Fruit fly (Drosophila melanogaster) whole organism, prepupa: ENCODE data around the gene Mcm7.

Source experiments
- CG10669 ChIP-seq: fragments of 200-800 bp; sonication (Bioruptor generic); optimal IDR thresholded peaks from 3 replicates; lab custom pipeline; 2018; ENCODE audit warnings: missing biosample characterization, mild to moderate bottlenecking, missing genetic modification characterization, moderate library complexity
- CG11294 ChIP-seq: fragments of 200-800 bp; sonication (Bioruptor generic); IDR thresholded peaks from 2 replicates; pipeline ENCODE4 v1.3.6; 2022; ENCODE audit warnings: missing biosample characterization, missing genetic modification characterization
- CG11902 ChIP-seq: fragments of 200-800 bp; sonication (Bioruptor generic); optimal IDR thresholded peaks from 3 replicates; lab custom pipeline; 2016; ENCODE audit warnings: missing biosample characterization, missing genetic modification characterization
- CG15336 ChIP-seq: fragments of 200-800 bp; sonication (Bioruptor generic); IDR thresholded peaks from 2 replicates; pipeline ENCODE4 v1.3.6; 2022; ENCODE audit warnings: missing biosample characterization, missing genetic modification characterization
- CG16779 ChIP-seq: fragments of 200-800 bp; sonication (Bioruptor generic); optimal IDR thresholded peaks from 3 replicates; lab custom pipeline; 2017; ENCODE audit warnings: missing biosample characterization, mild to moderate bottlenecking, missing genetic modification characterization
- CG31627 ChIP-seq: fragments of 200-800 bp; sonication (Bioruptor generic); optimal IDR thresholded peaks from 3 replicates; lab custom pipeline; 2016; ENCODE audit warnings: missing biosample characterization, missing genetic modification characterization
- CG32006 ChIP-seq: fragments of 200-800 bp; sonication (Bioruptor generic); optimal IDR thresholded peaks from 3 replicates; lab custom pipeline; 2017; ENCODE audit warnings: missing biosample characterization, mild to moderate bottlenecking, missing genetic modification characterization
- CG34406 ChIP-seq: fragments of 200-800 bp; sonication (Bioruptor generic); optimal IDR thresholded peaks from 3 replicates; lab custom pipeline; 2016; ENCODE audit warnings: missing biosample characterization, missing genetic modification characterization
- CG3919 ChIP-seq: fragments of 200-800 bp; sonication (Bioruptor generic); optimal IDR thresholded peaks from 3 replicates; lab custom pipeline; 2016; ENCODE audit warnings: missing biosample characterization, missing genetic modification characterization
- CG4318 ChIP-seq: fragments of 200-800 bp; sonication (Bioruptor generic); optimal IDR thresholded peaks from 3 replicates; lab custom pipeline; 2017; ENCODE audit warnings: missing biosample characterization, mild to moderate bottlenecking, missing genetic modification characterization
- CG6163 ChIP-seq: fragments of 200-800 bp; sonication (Bioruptor generic); IDR thresholded peaks from 3 replicates; pipeline ENCODE4 v1.3.6; 2022; ENCODE audit warnings: missing biosample characterization, missing genetic modification characterization
- CG6792 ChIP-seq: fragments of 200-800 bp; sonication (Bioruptor generic); optimal IDR thresholded peaks from 3 replicates; lab custom pipeline; 2016; ENCODE audit warnings: missing biosample characterization, missing genetic modification characterization
- CG6854 ChIP-seq: fragments of 200-800 bp; sonication (Bioruptor generic); optimal IDR thresholded peaks from 2 replicates; lab custom pipeline; 2017; ENCODE audit warnings: missing biosample characterization, mild to moderate bottlenecking, missing genetic modification characterization
- CG7368 ChIP-seq: fragments of 200-800 bp; sonication (Bioruptor generic); optimal IDR thresholded peaks from 3 replicates; lab custom pipeline; 2016; ENCODE audit warnings: missing biosample characterization, missing genetic modification characterization
- CG8319 ChIP-seq: fragments of 200-800 bp; sonication (Bioruptor generic); optimal IDR thresholded peaks from 3 replicates; lab custom pipeline; 2016; ENCODE audit warnings: missing biosample characterization, missing genetic modification characterization
- CG8632 ChIP-seq: fragments of 200-800 bp; sonication (Bioruptor generic); optimal IDR thresholded peaks from 3 replicates; lab custom pipeline; 2016; ENCODE audit warnings: missing biosample characterization, missing genetic modification characterization
- CG9139 ChIP-seq: fragments of 200-800 bp; sonication (Bioruptor generic); optimal IDR thresholded peaks from 3 replicates; lab custom pipeline; 2017; ENCODE audit warnings: missing biosample characterization, mild to moderate bottlenecking, missing genetic modification characterization
- Eip75B ChIP-seq: fragments of 200-800 bp; sonication (Bioruptor generic); optimal IDR thresholded peaks from 3 replicates; lab custom pipeline; 2016; ENCODE audit warnings: missing biosample characterization, missing genetic modification characterization
- Eip78C ChIP-seq: fragments of 200-800 bp; sonication (Bioruptor generic); peaks from one replicate; lab custom pipeline; 2016; ENCODE audit warnings: missing biosample characterization, missing genetic modification characterization
- Eip93F ChIP-seq: fragments of 200-800 bp; sonication (Bioruptor generic); optimal IDR thresholded peaks from 2 replicates; lab custom pipeline; 2016; ENCODE audit warnings: missing biosample characterization, mild to moderate bottlenecking, missing genetic modification characterization
- Ets21C ChIP-seq: fragments of 200-800 bp; sonication (Bioruptor generic); optimal IDR thresholded peaks from 3 replicates; lab custom pipeline; 2016; ENCODE audit warnings: missing biosample characterization, missing genetic modification characterization
- Ets96B ChIP-seq: fragments of 200-800 bp; optimal IDR thresholded peaks from 2 replicates; lab custom pipeline; 2019; ENCODE audit warnings: missing biosample characterization, mild to moderate bottlenecking, missing genetic modification characterization, moderate library complexity
- Gug ChIP-seq: fragments of 200-800 bp; sonication (Bioruptor generic); IDR thresholded peaks from 2 replicates; pipeline ENCODE4 v1.3.6; 2022; ENCODE audit warnings: missing biosample characterization, missing genetic modification characterization
- Hr38 ChIP-seq: sonication (Bioruptor generic); optimal IDR thresholded peaks from 2 replicates; lab custom pipeline; 2016; ENCODE audit warnings: missing biosample characterization, missing genetic modification characterization
- Hr39 ChIP-seq: fragments of 200-800 bp; sonication (Bioruptor generic); optimal IDR thresholded peaks from 2 replicates; lab custom pipeline; 2016; ENCODE audit warnings: missing biosample characterization, missing genetic modification characterization
- Hr4 ChIP-seq: fragments of 200-800 bp; sonication (Bioruptor generic); optimal IDR thresholded peaks from 3 replicates; lab custom pipeline; 2016; ENCODE audit warnings: missing biosample characterization, missing genetic modification characterization
- Lpt ChIP-seq: fragments of 200-800 bp; sonication (Bioruptor generic); optimal IDR thresholded peaks from 3 replicates; lab custom pipeline; 2016; ENCODE audit warnings: missing biosample characterization, missing genetic modification characterization
- Met ChIP-seq: fragments of 200-800 bp; sonication (Bioruptor generic); optimal IDR thresholded peaks from 3 replicates; lab custom pipeline; 2016; ENCODE audit warnings: missing biosample characterization, missing genetic modification characterization
- OdsH ChIP-seq: fragments of 200-800 bp; sonication (Bioruptor generic); optimal IDR thresholded peaks from 3 replicates; lab custom pipeline; 2016; ENCODE audit warnings: missing biosample characterization, missing genetic modification characterization
- Smox ChIP-seq: fragments of 200-800 bp; sonication (Bioruptor generic); optimal IDR thresholded peaks from 3 replicates; lab custom pipeline; 2016; ENCODE audit warnings: missing biosample characterization, missing genetic modification characterization
- Sox15 ChIP-seq: fragments of 200-800 bp; sonication (Bioruptor generic); optimal IDR thresholded peaks from 3 replicates; lab custom pipeline; 2016; ENCODE audit warnings: missing biosample characterization, missing genetic modification characterization
- achi ChIP-seq: fragments of 200-800 bp; sonication (Bioruptor generic); optimal IDR thresholded peaks from 3 replicates; lab custom pipeline; 2016; ENCODE audit warnings: missing biosample characterization, missing genetic modification characterization
- cyc ChIP-seq: fragments of 200-800 bp; sonication (Bioruptor generic); optimal IDR thresholded peaks from 3 replicates; lab custom pipeline; 2016; ENCODE audit warnings: missing biosample characterization, missing genetic modification characterization
- dac ChIP-seq: fragments of 200-800 bp; sonication (Bioruptor generic); optimal IDR thresholded peaks from 2 replicates; lab custom pipeline; 2017; ENCODE audit warnings: missing biosample characterization, mild to moderate bottlenecking, missing genetic modification characterization
- dsx ChIP-seq: fragments of 200-800 bp; optimal IDR thresholded peaks from 3 replicates; lab custom pipeline; 2019; ENCODE audit warnings: missing biosample characterization, mild to moderate bottlenecking, missing genetic modification characterization, moderate library complexity; ENCODE audit not compliant: poor library complexity, severe bottlenecking
- eg ChIP-seq: fragments of 200-800 bp; sonication (Bioruptor generic); IDR thresholded peaks from 3 replicates; pipeline ENCODE4 v1.3.6; 2022; ENCODE audit warnings: missing biosample characterization, missing genetic modification characterization
- esn ChIP-seq: fragments of 200-800 bp; sonication (Bioruptor generic); optimal IDR thresholded peaks from 2 replicates; lab custom pipeline; 2016; ENCODE audit warnings: missing biosample characterization, mild to moderate bottlenecking, missing genetic modification characterization, moderate library complexity
- fd59A ChIP-seq: fragments of 200-800 bp; sonication (Bioruptor generic); optimal IDR thresholded peaks from 2 replicates; lab custom pipeline; 2017; ENCODE audit warnings: missing biosample characterization, mild to moderate bottlenecking, missing genetic modification characterization, missing genetic modification reagents
- fd85E ChIP-seq: fragments of 200-800 bp; sonication (Bioruptor generic); optimal IDR thresholded peaks from 3 replicates; lab custom pipeline; 2016; ENCODE audit warnings: missing biosample characterization, missing genetic modification characterization
- lz ChIP-seq: fragments of 200-800 bp; sonication (Bioruptor generic); optimal IDR thresholded peaks from 3 replicates; lab custom pipeline; 2016; ENCODE audit warnings: missing biosample characterization, missing genetic modification characterization
- net ChIP-seq: fragments of 200-800 bp; sonication (Bioruptor generic); optimal IDR thresholded peaks from 3 replicates; lab custom pipeline; 2016; ENCODE audit warnings: missing biosample characterization, missing genetic modification characterization
- pdm3 ChIP-seq: fragments of 200-800 bp; sonication (Bioruptor generic); optimal IDR thresholded peaks from 3 replicates; lab custom pipeline; 2016; ENCODE audit warnings: missing biosample characterization, missing genetic modification characterization
- salr ChIP-seq, 2 experiments: fragments of 200-800 bp; sonication (Bioruptor generic); optimal IDR thresholded peaks; 3 replicates each; lab custom pipeline; 2016 to 2018; ENCODE audit warnings: missing biosample characterization in 2 of 2, missing genetic modification characterization in 2 of 2, mild to moderate bottlenecking in 1 of 2
- spab ChIP-seq: fragments of 200-800 bp; sonication (Bioruptor generic); optimal IDR thresholded peaks from 2 replicates; lab custom pipeline; 2017; ENCODE audit warnings: missing biosample characterization, mild to moderate bottlenecking, missing genetic modification characterization, missing genetic modification reagents
- ss ChIP-seq, 2 experiments: fragments of 200-800 bp; sonication (Bioruptor generic); optimal IDR thresholded peaks; 2 replicates in 1 of 2; 3 replicates in 1 of 2; lab custom pipeline; 2017 to 2018; ENCODE audit warnings: mild to moderate bottlenecking in 2 of 2, missing biosample characterization in 2 of 2, missing genetic modification characterization in 2 of 2, moderate library complexity in 1 of 2
- svp ChIP-seq: fragments of 200-800 bp; sonication (Bioruptor generic); peaks from one replicate; lab custom pipeline; 2016; ENCODE audit warnings: missing biosample characterization, missing genetic modification characterization
- vri ChIP-seq: fragments of 200-800 bp; sonication (Bioruptor generic); optimal IDR thresholded peaks from 3 replicates; lab custom pipeline; 2016; ENCODE audit warnings: missing biosample characterization, mild to moderate bottlenecking, missing genetic modification characterization

Gene Mcm7

dm6 chr3L:8920710-8921109 lies 29.3 kb downstream of the Mcm7 start (continued):
- TF ChIP-seq esn (GFP tag; lab: Kevin White, UChicago) (peak; percentile 35), Eip93F (GFP tag; lab: Kevin White, UChicago) (no peak), Hr39 (GFP tag; lab: Kevin White, UChicago) (peak; percentile 30), Gug (GFP tag; lab: Robert Waterston, UW) (peak; percentile 79), Ets21C (no peak), Eip75B (peak; percentile 70), CG32006 (GFP tag; lab: Kevin White, UChicago) (peak; percentile 92), CG11294 (GFP tag; lab: Robert Waterston, UW) (peak; percentile 71; the same call in 1 of the 2 replicates), CG11902 (GFP tag; lab: Kevin White, UChicago) (peak; percentile 2), Smox (no peak), Sox15 (GFP tag; lab: Kevin White, UChicago) (peak; percentile 37), fd85E (no peak), CG8632 (GFP tag; lab: Kevin White, UChicago) (peak; percentile 44), net (GFP tag; lab: Kevin White, UChicago) (peak; percentile 77), CG6792 (GFP tag; lab: Kevin White, UChicago) (peak; percentile 36), fd59A (GFP tag; lab: Kevin White, UChicago) (peak; percentile 31), CG16779 (tag; lab: Kevin White, UChicago) (peak; percentile 55), vri (GFP tag; lab: Kevin White, UChicago) (no peak), CG4318 (peak; percentile 72), CG8319 (no peak), Hr4 (GFP tag; lab: Kevin White, UChicago) (peak; percentile 95), Hr38 (GFP tag; lab: Kevin White, UChicago) (peak; percentile 53), CG7368 (peak; percentile 47), dac (GFP tag; lab: Kevin White, UChicago) (peak; percentile 80), achi (GFP tag; lab: Kevin White, UChicago) (peak; percentile 76)

DNA sequence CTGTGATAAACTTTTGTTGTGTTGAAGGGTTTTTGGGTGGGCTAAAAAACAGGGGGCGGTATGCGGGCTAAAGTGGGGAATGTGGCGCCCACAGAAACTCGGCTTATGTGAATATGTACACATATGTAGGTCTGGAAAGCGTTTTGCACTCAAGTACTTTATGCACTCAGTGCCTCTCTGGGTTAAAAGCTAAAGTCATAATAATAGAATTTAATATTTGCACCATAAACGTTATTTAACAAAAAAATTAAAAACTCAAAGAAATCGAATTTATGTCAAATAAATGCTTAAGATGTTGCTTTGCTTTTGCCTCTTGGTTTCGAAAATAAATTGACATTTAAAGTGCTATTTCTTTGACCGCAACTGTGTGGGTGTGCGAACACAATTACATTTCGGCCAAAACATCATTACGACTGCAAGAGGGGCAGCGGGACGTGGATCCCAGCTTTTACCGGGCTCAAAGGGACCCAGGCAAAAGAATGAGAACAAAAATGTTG lies 33.1 kb downstream of the Mcm7 start:
- peak; percentile 27 for TF ChIP-seq OdsH (GFP tag; lab: Kevin White, UChicago)
- no peak for TF ChIP-seq svp (GFP tag; lab: Kevin White, UChicago)
- no peak for TF ChIP-seq fd85E
- TF ChIP-seq pdm3 = peak; percentile 25
- peak; percentile 28 for TF ChIP-seq Smox
- TF ChIP-seq dac (GFP tag; lab: Kevin White, UChicago) = no peak
- TF ChIP-seq CG6163 (GFP tag; lab: Robert Waterston, UW) = peak; percentile 61; the same call in 1 of the 3 replicates
- TF ChIP-seq net (GFP tag; lab: Kevin White, UChicago) = no peak
- TF ChIP-seq salr (GFP tag; optimal IDR thresholded peaks at IDR 0.05; lab: Kevin White, UChicago) = no peak
- peak; percentile 21 for TF ChIP-seq Hr4 (GFP tag; lab: Kevin White, UChicago)
- no peak for TF ChIP-seq CG8319
- TF ChIP-seq Gug (GFP tag; lab: Robert Waterston, UW) = peak; percentile 17; the same call in 1 of the 2 replicates
- no peak for TF ChIP-seq dsx (GFP tag; lab: Kevin White, UChicago)
- no peak for TF ChIP-seq CG11902 (GFP tag; lab: Kevin White, UChicago)
- TF ChIP-seq CG10669 (GFP tag; lab: Kevin White, UChicago) = peak; percentile 6
- no peak for TF ChIP-seq CG34406
- TF ChIP-seq CG31627 (GFP tag; lab: Kevin White, UChicago) = peak; percentile 8
- no peak for TF ChIP-seq fd59A (GFP tag; lab: Kevin White, UChicago)
- peak; percentile 13 for TF ChIP-seq lz (GFP tag; lab: Kevin White, UChicago)
- TF ChIP-seq CG6854 (GFP tag; lab: Kevin White, UChicago) = no peak
- TF ChIP-seq CG6792 (GFP tag; lab: Kevin White, UChicago) = no peak
- no peak; the same call in 2 of the 3 replicates for TF ChIP-seq eg (GFP tag; lab: Robert Waterston, UW)
- no peak for TF ChIP-seq CG3919 (GFP tag; lab: Kevin White, UChicago)
- TF ChIP-seq Eip75B = no peak
- peak; percentile 81 for TF ChIP-seq Eip78C (GFP tag; lab: Kevin White, UChicago)
- peak; percentile 15 for TF ChIP-seq Ets96B (tag; lab: Kevin White, UChicago)
- no peak for TF ChIP-seq CG8632 (GFP tag; lab: Kevin White, UChicago)
- no peak for TF ChIP-seq CG16779 (tag; lab: Kevin White, UChicago)
- TF ChIP-seq CG32006 (GFP tag; lab: Kevin White, UChicago) = peak; percentile 57
- no peak for TF ChIP-seq Sox15 (GFP tag; lab: Kevin White, UChicago)
- TF ChIP-seq Eip93F (GFP tag; lab: Kevin White, UChicago) = no peak
- peak; percentile 79 for TF ChIP-seq CG15336 (GFP tag; lab: Robert Waterston, UW)
- TF ChIP-seq spab (GFP tag; lab: Kevin White, UChicago) = no peak
- no peak for TF ChIP-seq Lpt (GFP tag; lab: Kevin White, UChicago)
- no peak for TF ChIP-seq Ets21C
- TF ChIP-seq CG9139 (GFP tag; lab: Kevin White, UChicago) = no peak
- TF ChIP-seq Met (GFP tag; lab: Kevin White, UChicago) = peak; percentile 15
- no peak for TF ChIP-seq cyc (GFP tag; lab: Kevin White, UChicago)
- TF ChIP-seq ss (GFP tag; optimal IDR thresholded peaks at IDR 0.05; lab: Kevin White, UChicago) = no peak
- no peak for TF ChIP-seq CG4318
